Worm (Caenorhabditis elegans) whole organism, young adult: ENCODE data around the gene C45G9.8.
A peak's percentile ranks its signal among the peaks of the same experiment; 100 is the strongest.

Source experiments
- C17E4.6 ChIP-seq: fragments of 200-800 bp; sonication (Bioruptor generic); IDR thresholded peaks from 2 replicates; pipeline ENCODE4 v1.3.6; 2022; ENCODE audit warnings: missing genetic modification reagents, missing genetic modification characterization, missing compliant biosample characterization
- F39B2.1 ChIP-seq: fragments of 200-800 bp; sonication (Bioruptor generic); IDR thresholded peaks from 2 replicates; pipeline ENCODE4 v1.3.6; 2022; ENCODE audit warnings: missing genetic modification reagents, missing genetic modification characterization, missing compliant biosample characterization
- F49E8.2 ChIP-seq: sonication (generic microtip); optimal IDR thresholded peaks from 3 replicates; lab custom pipeline; 2017; ENCODE audit warnings: missing genetic modification characterization, mild to moderate bottlenecking, missing compliant biosample characterization, antibody characterized with exemption, moderate library complexity; ENCODE audit not compliant: insufficient read depth
- F57A8.1 ChIP-seq: fragments of 200-800 bp; sonication (Bioruptor generic); optimal IDR thresholded peaks from 2 replicates; lab custom pipeline; 2018; ENCODE audit warnings: mild to moderate bottlenecking, missing genetic modification characterization, moderate library complexity, missing compliant biosample characterization
- F57C9.4 ChIP-seq: sonication (generic microtip); optimal IDR thresholded peaks from 2 replicates; lab custom pipeline; 2017; ENCODE audit warnings: mild to moderate bottlenecking, missing genetic modification characterization, missing compliant biosample characterization
- K11D2.4 ChIP-seq: fragments of 200-800 bp; sonication (Bioruptor generic); IDR thresholded peaks from 2 replicates; pipeline ENCODE4 v1.3.6; 2022; ENCODE audit warnings: missing genetic modification reagents, missing genetic modification characterization, missing compliant biosample characterization
- K12H6.12 ChIP-seq: fragments of 200-800 bp; sonication (Bioruptor generic); optimal IDR thresholded peaks from 2 replicates; lab custom pipeline; 2018; ENCODE audit warnings: mild to moderate bottlenecking, missing genetic modification characterization, missing compliant biosample characterization
- Y56A3A.18 ChIP-seq: fragments of 200-800 bp; sonication (Bioruptor generic); IDR thresholded peaks from 2 replicates; pipeline ENCODE4 v1.3.6; 2022; ENCODE audit warnings: missing genetic modification reagents, missing genetic modification characterization, missing compliant biosample characterization
- Y79H2A.3 ChIP-seq: fragments of 200-800 bp; sonication (Bioruptor generic); conservative IDR thresholded peaks from 2 replicates; pipeline ENCODE4 v1.3.6; 2022; ENCODE audit warnings: missing genetic modification reagents, missing genetic modification characterization, missing compliant biosample characterization
- ZK185.1 ChIP-seq: sonication (generic microtip); optimal IDR thresholded peaks from 2 replicates; lab custom pipeline; 2016; ENCODE audit warnings: mild to moderate bottlenecking, missing genetic modification characterization, missing compliant biosample characterization; ENCODE audit not compliant: poor library complexity, severe bottlenecking
- akir-1 ChIP-seq: fragments of 200-800 bp; sonication (Bioruptor generic); optimal IDR thresholded peaks from 2 replicates; lab custom pipeline; 2018; ENCODE audit warnings: mild to moderate bottlenecking, missing genetic modification characterization, moderate library complexity, missing compliant biosample characterization
- aptf-3 ChIP-seq: fragments of 200-800 bp; sonication (Bioruptor generic); IDR thresholded peaks from 2 replicates; pipeline ENCODE4 v1.3.6; 2022; ENCODE audit warnings: missing genetic modification characterization, missing compliant biosample characterization
- athp-1 ChIP-seq: sonication (generic microtip); optimal IDR thresholded peaks from 2 replicates; lab custom pipeline; 2017; ENCODE audit warnings: mild to moderate bottlenecking, missing genetic modification characterization, missing compliant biosample characterization
- attf-5 ChIP-seq: fragments of 200-800 bp; sonication (Bioruptor generic); optimal IDR thresholded peaks from 2 replicates; lab custom pipeline; 2018; ENCODE audit warnings: mild to moderate bottlenecking, missing genetic modification characterization, missing compliant biosample characterization
- bed-2 ChIP-seq: fragments of 200-800 bp; sonication (Bioruptor generic); IDR thresholded peaks from 2 replicates; pipeline ENCODE4 v1.3.6; 2022; ENCODE audit warnings: missing genetic modification reagents, missing genetic modification characterization, missing compliant biosample characterization
- ccch-3 ChIP-seq: fragments of 200-800 bp; sonication (Bioruptor generic); optimal IDR thresholded peaks from 2 replicates; lab custom pipeline; 2018; ENCODE audit warnings: mild to moderate bottlenecking, missing genetic modification characterization, missing compliant biosample characterization
- cebp-1 ChIP-seq, 2 experiments: fragments of 200-800 bp in 1 of 2; sonication (Bioruptor generic) in 1 of 2; sonication (generic microtip) in 1 of 2; IDR thresholded peaks in 1 of 2; optimal IDR thresholded peaks in 1 of 2; 2 replicates each; pipeline versions ENCODE4 v1.3.6 to Lab custom; 2017 to 2022; ENCODE audit warnings: missing compliant biosample characterization in 2 of 2, missing genetic modification characterization in 2 of 2, mild to moderate bottlenecking in 1 of 2, missing genetic modification reagents in 1 of 2, moderate library complexity in 1 of 2
- ceh-100 ChIP-seq: fragments of 200-800 bp; sonication (Bioruptor generic); IDR thresholded peaks from 2 replicates; pipeline ENCODE4 v1.3.6; 2022; ENCODE audit warnings: missing genetic modification reagents, missing genetic modification characterization, missing compliant biosample characterization
- ceh-58 ChIP-seq: fragments of 200-800 bp; sonication (Bioruptor generic); IDR thresholded peaks from 2 replicates; pipeline ENCODE4 v1.3.6; 2022; ENCODE audit warnings: missing genetic modification characterization, missing compliant biosample characterization
- ceh-79 ChIP-seq: sonication (generic microtip); optimal IDR thresholded peaks from 2 replicates; lab custom pipeline; 2017; ENCODE audit warnings: mild to moderate bottlenecking, missing genetic modification characterization, missing compliant biosample characterization
- ceh-91 ChIP-seq: fragments of 200-800 bp; sonication (Bioruptor generic); IDR thresholded peaks from 2 replicates; pipeline ENCODE4 v1.3.6; 2022; ENCODE audit warnings: missing genetic modification reagents, missing genetic modification characterization, missing compliant biosample characterization
- die-1 ChIP-seq: sonication (generic microtip); optimal IDR thresholded peaks from 2 replicates; lab custom pipeline; 2016; ENCODE audit warnings: missing genotype, mild to moderate bottlenecking, missing genetic modification characterization, missing compliant biosample characterization
- ekl-4 ChIP-seq: fragments of 200-800 bp; sonication (Bioruptor generic); IDR thresholded peaks from 2 replicates; pipeline ENCODE4 v1.3.6; 2022; ENCODE audit warnings: missing genetic modification reagents, missing genetic modification characterization, missing compliant biosample characterization
- gei-17 ChIP-seq: fragments of 200-800 bp; sonication (Bioruptor generic); optimal IDR thresholded peaks from 2 replicates; lab custom pipeline; 2018; ENCODE audit warnings: mild to moderate bottlenecking, missing genetic modification characterization, missing compliant biosample characterization
- him-1 ChIP-seq: sonication (generic microtip); optimal IDR thresholded peaks from 2 replicates; lab custom pipeline; 2016; ENCODE audit warnings: missing genotype, missing genetic modification reagents, missing genetic modification characterization, missing compliant biosample characterization
- hsf-1 ChIP-seq: fragments of 200-800 bp; sonication (Bioruptor generic); IDR thresholded peaks from 2 replicates; pipeline ENCODE4 v1.3.6; 2022; ENCODE audit warnings: missing genetic modification reagents, missing genetic modification characterization, missing compliant biosample characterization
- let-526 ChIP-seq: fragments of 200-800 bp; sonication (Bioruptor generic); IDR thresholded peaks from 2 replicates; pipeline ENCODE4 v1.3.6; 2022; ENCODE audit warnings: missing genetic modification reagents, missing genetic modification characterization, missing compliant biosample characterization
- let-607 ChIP-seq, 2 experiments: fragments of 200-800 bp in 1 of 2; sonication (Bioruptor generic) in 1 of 2; sonication (generic microtip) in 1 of 2; optimal IDR thresholded peaks; 2 replicates each; lab custom pipeline; 2016 to 2018; ENCODE audit warnings: mild to moderate bottlenecking in 2 of 2, missing compliant biosample characterization in 2 of 2, missing genetic modification characterization in 2 of 2, moderate library complexity in 2 of 2, missing genotype in 1 of 2
- lin-35 ChIP-seq, 3 experiments: fragments of 150-350 bp in 2 of 3; sonication (generic microtip) in 1 of 3; optimal IDR thresholded peaks; 2 replicates each; lab custom pipeline; 2014 to 2018; ENCODE audit warnings: missing biosample characterization in 3 of 3, missing genetic modification characterization in 3 of 3, missing genetic modification reagents in 3 of 3
- lin-54 ChIP-seq: fragments of 200-800 bp; sonication (Bioruptor generic); optimal IDR thresholded peaks from 2 replicates; lab custom pipeline; 2018; ENCODE audit warnings: mild to moderate bottlenecking, missing genetic modification characterization, missing compliant biosample characterization
- lsl-1 ChIP-seq: fragments of 200-800 bp; sonication (Bioruptor generic); optimal IDR thresholded peaks from 2 replicates; lab custom pipeline; 2018; ENCODE audit warnings: mild to moderate bottlenecking, missing genetic modification characterization, moderate library complexity, missing compliant biosample characterization
- madf-3 ChIP-seq: fragments of 200-800 bp; sonication (Bioruptor generic); IDR thresholded peaks from 2 replicates; pipeline ENCODE4 v1.3.6; 2022; ENCODE audit warnings: missing genetic modification reagents, missing genetic modification characterization, missing compliant biosample characterization
- nfyb-1 ChIP-seq: fragments of 200-800 bp; sonication (Bioruptor generic); IDR thresholded peaks from 2 replicates; pipeline ENCODE4 v1.3.6; 2022; ENCODE audit warnings: missing genetic modification reagents, missing genetic modification characterization, missing compliant biosample characterization
- nhr-120 ChIP-seq: fragments of 200-800 bp; sonication (Bioruptor generic); IDR thresholded peaks from 2 replicates; pipeline ENCODE4 v1.3.6; 2022; ENCODE audit warnings: missing genetic modification characterization, missing compliant biosample characterization
- nhr-27 ChIP-seq: fragments of 200-800 bp; sonication (Bioruptor generic); optimal IDR thresholded peaks from 2 replicates; lab custom pipeline; 2018; ENCODE audit warnings: mild to moderate bottlenecking, missing genetic modification characterization, moderate library complexity, missing compliant biosample characterization
- pbrm-1 ChIP-seq: fragments of 200-800 bp; sonication (Bioruptor generic); IDR thresholded peaks from 2 replicates; pipeline ENCODE4 v1.3.6; 2022; ENCODE audit warnings: missing genetic modification reagents, missing genetic modification characterization, missing compliant biosample characterization
- rcor-1 ChIP-seq: fragments of 200-800 bp; sonication (Bioruptor generic); IDR thresholded peaks from 2 replicates; pipeline ENCODE4 v1.3.6; 2022; ENCODE audit warnings: missing genetic modification reagents, missing genetic modification characterization, missing compliant biosample characterization
- rpc-1 ChIP-seq, 2 experiments: fragments of 150-350 bp in 1 of 2; sonication (generic microtip) in 1 of 2; optimal IDR thresholded peaks; 2 replicates each; lab custom pipeline; 2014 to 2018; ENCODE audit warnings: missing biosample characterization in 1 of 2, missing genetic modification characterization in 1 of 2, missing genetic modification reagents in 1 of 2, missing genotype in 1 of 2
- sea-2 ChIP-seq: fragments of 200-800 bp; sonication (Bioruptor generic); IDR thresholded peaks from 2 replicates; pipeline ENCODE4 v1.3.6; 2022; ENCODE audit warnings: missing genetic modification characterization, missing compliant biosample characterization
- snpc-3.4 ChIP-seq: sonication (generic microtip); optimal IDR thresholded peaks from 2 replicates; lab custom pipeline; 2017; ENCODE audit warnings: missing genetic modification characterization, mild to moderate bottlenecking, missing compliant biosample characterization, antibody characterized with exemption, moderate library complexity, missing genotype, missing genetic modification reagents
- tlf-1 ChIP-seq: fragments of 200-800 bp; sonication (Bioruptor generic); optimal IDR thresholded peaks from 2 replicates; lab custom pipeline; 2018; ENCODE audit warnings: mild to moderate bottlenecking, missing genetic modification characterization, missing compliant biosample characterization
- zfh-2 ChIP-seq: fragments of 200-800 bp; sonication (Bioruptor generic); conservative IDR thresholded peaks from 2 replicates; pipeline ENCODE4 v1.3.6; 2022; ENCODE audit warnings: missing genetic modification reagents, missing genetic modification characterization, missing compliant biosample characterization
- zim-3 ChIP-seq: sonication (generic microtip); optimal IDR thresholded peaks from 2 replicates; lab custom pipeline; 2017; ENCODE audit warnings: mild to moderate bottlenecking, missing genetic modification characterization, moderate library complexity, missing compliant biosample characterization
- ztf-18 ChIP-seq: sonication (generic microtip); optimal IDR thresholded peaks from 2 replicates; lab custom pipeline; 2016; ENCODE audit warnings: missing genotype, mild to moderate bottlenecking, missing genetic modification characterization, missing compliant biosample characterization
- ztf-26 ChIP-seq: sonication (generic microtip); optimal IDR thresholded peaks from 2 replicates; lab custom pipeline; 2017; ENCODE audit warnings: missing genetic modification characterization, missing compliant biosample characterization
- ztf-3 ChIP-seq: fragments of 200-800 bp; sonication (Bioruptor generic); optimal IDR thresholded peaks from 2 replicates; lab custom pipeline; 2018; ENCODE audit warnings: mild to moderate bottlenecking, missing genetic modification characterization, missing compliant biosample characterization

The C45G9.8 gene

DNA sequence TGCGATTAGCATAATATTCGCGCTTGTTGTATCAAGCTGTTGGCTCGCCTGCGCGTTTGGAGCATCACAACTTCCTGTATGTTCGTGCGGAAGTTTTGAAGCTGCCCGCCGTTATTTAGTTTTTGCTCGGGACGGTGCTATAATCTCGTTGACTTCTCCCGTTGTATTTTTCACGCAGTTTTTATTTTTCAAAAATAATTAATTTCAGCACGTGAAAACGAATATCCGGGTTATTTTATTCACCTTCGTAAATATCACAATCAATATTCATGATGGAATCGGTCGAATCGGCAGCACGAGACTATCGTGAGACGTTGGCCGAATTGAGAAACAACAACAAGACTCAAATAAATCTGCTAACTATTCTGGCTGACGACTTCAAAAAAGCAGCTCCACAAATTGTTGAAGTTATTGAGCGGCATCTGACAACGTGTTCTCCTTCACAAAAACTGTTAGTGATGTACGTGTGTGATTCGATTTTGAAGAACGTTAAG is 28.3 kb downstream of the C45G9.8 start:
- no peak for TF ChIP-seq nhr-27 (tag; lab: Kevin White, UChicago)
- TF ChIP-seq cebp-1 (GFP tag; IDR thresholded peaks at IDR 0.05; lab: Robert Waterston, UW), result no peak
- peak; percentile 49 for TF ChIP-seq cebp-1 (tag; optimal IDR thresholded peaks at IDR 0.05; lab: Kevin White, UChicago)
- peak; percentile 52 for TF ChIP-seq lin-54 (GFP tag; lab: Kevin White, UChicago)
- TF ChIP-seq lin-35 (GFP tag; optimal IDR thresholded peaks at IDR 0.05; lab: Kevin White, UChicago), result peak in 1 of 3 experiments; percentile 20
- TF ChIP-seq attf-5 (GFP tag; lab: Kevin White, UChicago), result no peak
- TF ChIP-seq ztf-18 (tag; lab: Kevin White, UChicago), result no peak
- TF ChIP-seq bed-2 (GFP tag; lab: Robert Waterston, UW), result no peak
- no peak for TF ChIP-seq madf-3 (GFP tag; lab: Robert Waterston, UW)
- peak; percentile 35 for TF ChIP-seq zim-3 (tag; lab: Kevin White, UChicago)
- TF ChIP-seq F49E8.2 (tag; lab: Kevin White, UChicago), result no peak
- TF ChIP-seq nhr-120 (GFP tag; lab: Robert Waterston, UW), result 0 out of 2 replicates have a peak, but pooled peaks have one; percentile 4
- peak; percentile 14 for TF ChIP-seq lsl-1
- no peak for TF ChIP-seq C17E4.6 (GFP tag; lab: Robert Waterston, UW)
- 0 out of 2 replicates have a peak, but pooled peaks have one; percentile 58 for TF ChIP-seq F39B2.1 (GFP tag; lab: Robert Waterston, UW)
- peak; percentile 23 for TF ChIP-seq die-1 (tag; lab: Kevin White, UChicago)
- TF ChIP-seq let-607 (tag; optimal IDR thresholded peaks at IDR 0.05; lab: Kevin White, UChicago), result peak in 1 of 2 experiments; percentile 21
- no peak for TF ChIP-seq ceh-58
- no peak for TF ChIP-seq snpc-3.4 (tag; lab: Kevin White, UChicago)
- TF ChIP-seq nfyb-1 (GFP tag; lab: Robert Waterston, UW), result 0 out of 2 replicates have a peak, but pooled peaks have one; percentile 65
- TF ChIP-seq K12H6.12 (tag; lab: Kevin White, UChicago), result no peak
- peak; percentile 7 for TF ChIP-seq gei-17 (GFP tag; lab: Kevin White, UChicago)
- TF ChIP-seq F57A8.1, result no peak
- TF ChIP-seq aptf-3 (GFP tag; lab: Robert Waterston, UW), result no peak
- peak; percentile 67; the same call in 1 of the 2 replicates for TF ChIP-seq Y79H2A.3 (GFP tag; lab: Robert Waterston, UW)
- TF ChIP-seq tlf-1 (GFP tag; lab: Kevin White, UChicago), result peak; percentile 67
- TF ChIP-seq athp-1 (tag; lab: Kevin White, UChicago), result peak; percentile 48
- TF ChIP-seq ccch-3 (GFP tag; lab: Kevin White, UChicago), result no peak
- TF ChIP-seq ceh-91 (GFP tag; lab: Robert Waterston, UW), result 0 out of 2 replicates have a peak, but pooled peaks have one; percentile 24
- TF ChIP-seq ztf-26 (tag; lab: Kevin White, UChicago), result peak; percentile 66
- TF ChIP-seq akir-1, result no peak
- TF ChIP-seq sea-2, result no peak
- TF ChIP-seq K11D2.4 (GFP tag; lab: Robert Waterston, UW), result peak; percentile 60; the same call in 1 of the 2 replicates
- peak; percentile 57 for TF ChIP-seq rcor-1 (GFP tag; lab: Robert Waterston, UW)
- no peak; the same call in 1 of the 2 replicates for TF ChIP-seq hsf-1
- peak; percentile 51; the same call in 1 of the 2 replicates for TF ChIP-seq ekl-4
- no peak for TF ChIP-seq ceh-79 (tag; lab: Kevin White, UChicago)
- TF ChIP-seq ZK185.1 (tag; lab: Kevin White, UChicago), result no peak
- TF ChIP-seq ceh-100 (GFP tag; lab: Robert Waterston, UW), result no peak; the same call in 1 of the 2 replicates
- no peak for TF ChIP-seq ztf-3 (GFP tag; lab: Kevin White, UChicago)
- TF ChIP-seq Y56A3A.18 (GFP tag; lab: Robert Waterston, UW), result peak; percentile 11; the same call in 1 of the 2 replicates
- no peak for TF ChIP-seq let-526
- TF ChIP-seq zfh-2 (GFP tag; lab: Robert Waterston, UW), result no peak
- no peak for TF ChIP-seq F57C9.4 (tag; lab: Kevin White, UChicago)
- TF ChIP-seq rpc-1 (optimal IDR thresholded peaks at IDR 0.05; lab: Kevin White, UChicago), result no peak
- no peak for TF ChIP-seq rpc-1 (tag; optimal IDR thresholded peaks at IDR 0.05; lab: Kevin White, UChicago)
- no peak for TF ChIP-seq him-1
- peak; percentile 45; the same call in 1 of the 2 replicates for TF ChIP-seq pbrm-1 (GFP tag; lab: Robert Waterston, UW)
